Worm (Caenorhabditis elegans) whole organism, early embryonic: ENCODE results near the gene B0554.1.

Experiments used
- B0310.2 ChIP-seq: sonication (generic microtip); optimal IDR thresholded peaks from 2 replicates; lab custom pipeline; 2016; ENCODE audit warnings: mild to moderate bottlenecking, missing genetic modification characterization, missing compliant biosample characterization
- F13C5.2 ChIP-seq: sonication (generic microtip); optimal IDR thresholded peaks from 2 replicates; lab custom pipeline; 2017; ENCODE audit warnings: mild to moderate bottlenecking, missing genetic modification characterization, inconsistent platforms, missing compliant biosample characterization
- aly-1 ChIP-seq: sonication (generic microtip); optimal IDR thresholded peaks from 2 replicates; lab custom pipeline; 2016; ENCODE audit warnings: missing genetic modification characterization, missing compliant biosample characterization
- ama-1 ChIP-seq: fragments of 150-350 bp; optimal IDR thresholded peaks from 2 replicates; lab custom pipeline; 2014
- ceh-13 ChIP-seq: fragments of 200-800 bp; sonication (Bioruptor generic); optimal IDR thresholded peaks from 2 replicates; lab custom pipeline; 2018; ENCODE audit warnings: mild to moderate bottlenecking, missing genetic modification characterization, missing compliant biosample characterization
- ceh-36 ChIP-seq: sonication (generic microtip); optimal IDR thresholded peaks from 2 replicates; lab custom pipeline; 2016; ENCODE audit warnings: missing genetic modification characterization, inconsistent platforms, missing compliant biosample characterization
- ets-7 ChIP-seq: sonication (generic microtip); optimal IDR thresholded peaks from 2 replicates; lab custom pipeline; 2016; ENCODE audit warnings: missing genotype, missing genetic modification characterization, missing compliant biosample characterization
- flt-1 ChIP-seq: fragments of 200-800 bp; sonication (Bioruptor generic); IDR thresholded peaks from 2 replicates; pipeline ENCODE4 v1.3.6; 2022; ENCODE audit warnings: missing genetic modification characterization, missing compliant biosample characterization
- hmbx-1 ChIP-seq: sonication (generic microtip); optimal IDR thresholded peaks from 2 replicates; lab custom pipeline; 2016; ENCODE audit warnings: mild to moderate bottlenecking, missing genetic modification characterization, missing compliant biosample characterization
- hmg-4 ChIP-seq: fragments of 200-800 bp; sonication (Bioruptor generic); optimal IDR thresholded peaks from 2 replicates; lab custom pipeline; 2018; ENCODE audit warnings: mild to moderate bottlenecking, missing genetic modification characterization, missing compliant biosample characterization
- hnd-1 ChIP-seq: sonication (generic microtip); optimal IDR thresholded peaks from 2 replicates; lab custom pipeline; 2016; ENCODE audit warnings: missing genetic modification characterization, missing compliant biosample characterization
- pes-1 ChIP-seq: fragments of 200-800 bp; sonication (Bioruptor generic); IDR thresholded peaks from 2 replicates; pipeline ENCODE4 v1.3.6; 2022; ENCODE audit warnings: missing genetic modification reagents, missing genetic modification characterization, missing compliant biosample characterization
- scrt-1 ChIP-seq: fragments of 200-800 bp; sonication (Bioruptor generic); IDR thresholded peaks from 2 replicates; pipeline ENCODE4 v1.3.6; 2022; ENCODE audit warnings: missing genetic modification characterization, missing compliant biosample characterization
- sea-1 ChIP-seq: fragments of 200-800 bp; sonication (Bioruptor generic); conservative IDR thresholded peaks from 2 replicates; pipeline ENCODE4 v1.3.6; 2022; ENCODE audit warnings: missing genetic modification characterization, missing compliant biosample characterization
- tbx-11 ChIP-seq: fragments of 200-800 bp; sonication (Bioruptor generic); IDR thresholded peaks from 2 replicates; pipeline ENCODE4 v1.3.6; 2022; ENCODE audit warnings: missing genetic modification characterization, missing compliant biosample characterization
- tbx-37 ChIP-seq: fragments of 200-800 bp; sonication (Bioruptor generic); conservative IDR thresholded peaks from 2 replicates; pipeline ENCODE4 v1.3.6; 2022; ENCODE audit warnings: missing genetic modification reagents, missing genetic modification characterization, missing compliant biosample characterization
- tra-4 ChIP-seq: sonication (generic microtip); optimal IDR thresholded peaks from 2 replicates; lab custom pipeline; 2017; ENCODE audit warnings: missing genetic modification characterization, missing compliant biosample characterization

B0554.1 gene

DNA sequence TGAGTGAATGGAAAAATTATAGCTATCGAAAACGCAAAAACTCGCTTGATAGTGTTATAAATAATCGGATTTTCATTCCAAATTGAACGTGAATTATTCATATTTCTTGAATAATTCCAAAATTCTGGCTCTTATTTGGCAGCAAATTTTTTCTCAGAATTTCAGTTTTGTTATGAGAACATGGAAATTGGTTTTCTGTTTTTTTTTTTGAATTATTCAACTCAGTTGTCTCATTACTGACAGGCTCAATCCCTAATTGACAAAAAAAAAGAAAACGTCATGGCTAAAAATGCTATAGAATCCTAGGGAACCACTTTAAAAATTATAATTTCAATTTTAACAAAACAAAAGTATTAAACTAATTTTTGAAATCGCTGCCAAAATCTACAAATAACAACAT, 10.9 kb downstream of the B0554.1 start, which contains the start of gene srh-35:
Gene srh-35, minus strand, starts transcription at position 101 of the 400 bp plus-strand sequence.
- TF ChIP-seq ets-7 (tag; lab: Kevin White, UChicago) (no peak), tra-4 (tag; lab: Kevin White, UChicago) (no peak), B0310.2 (tag; lab: Kevin White, UChicago) (no peak), scrt-1 (GFP tag; lab: Robert Waterston, UW) (no peak), hmg-4 (no peak), pes-1 (GFP tag; lab: Robert Waterston, UW) (no peak), F13C5.2 (tag; lab: Kevin White, UChicago) (no peak), flt-1 (GFP tag; lab: Robert Waterston, UW) (no peak), tbx-11 (no peak), ama-1 (lab: Kevin White, UChicago) (no peak), hnd-1 (tag; lab: Kevin White, UChicago) (no peak), ceh-13 (no peak), ceh-36 (tag; lab: Kevin White, UChicago) (no peak)

DNA sequence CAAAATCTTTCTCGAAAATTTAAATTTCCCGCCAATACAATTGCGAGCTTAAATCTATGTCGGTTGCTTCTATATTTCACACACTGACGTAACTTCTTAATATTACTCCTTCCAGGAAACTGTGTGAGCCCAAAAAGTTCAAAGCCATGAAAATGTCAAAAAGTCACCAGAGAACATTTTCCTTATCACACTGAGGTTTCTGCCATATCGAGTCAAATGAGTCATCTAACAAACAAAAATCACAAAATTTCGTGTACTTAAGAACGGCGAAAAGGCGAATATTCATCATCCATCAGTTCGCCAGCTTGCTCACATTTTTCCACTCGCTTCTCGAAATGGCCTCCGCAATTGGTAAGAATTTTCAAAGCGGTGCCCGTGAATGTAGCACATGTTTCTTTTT, 11.5 kb downstream of the B0554.1 start, which contains the start of gene M02H5.8:
Gene M02H5.8, plus strand, starts transcription at position 297 of the 400 bp plus-strand sequence.
- TF ChIP-seq ceh-13: no peak
- TF ChIP-seq B0310.2 (tag; lab: Kevin White, UChicago): no peak
- no peak for TF ChIP-seq ama-1 (lab: Kevin White, UChicago)
- no peak for TF ChIP-seq tbx-11
- no peak for TF ChIP-seq ets-7 (tag; lab: Kevin White, UChicago)
- no peak for TF ChIP-seq hnd-1 (tag; lab: Kevin White, UChicago)
- no peak for TF ChIP-seq F13C5.2 (tag; lab: Kevin White, UChicago)
- no peak for TF ChIP-seq hmg-4
- no peak for TF ChIP-seq pes-1 (GFP tag; lab: Robert Waterston, UW)
- no peak for TF ChIP-seq sea-1
- TF ChIP-seq hmbx-1: no peak
- TF ChIP-seq tbx-37 (GFP tag; lab: Robert Waterston, UW): no peak
- TF ChIP-seq tra-4 (tag; lab: Kevin White, UChicago): no peak
- TF ChIP-seq flt-1 (GFP tag; lab: Robert Waterston, UW): no peak
- no peak for TF ChIP-seq ceh-36 (tag; lab: Kevin White, UChicago)

DNA sequence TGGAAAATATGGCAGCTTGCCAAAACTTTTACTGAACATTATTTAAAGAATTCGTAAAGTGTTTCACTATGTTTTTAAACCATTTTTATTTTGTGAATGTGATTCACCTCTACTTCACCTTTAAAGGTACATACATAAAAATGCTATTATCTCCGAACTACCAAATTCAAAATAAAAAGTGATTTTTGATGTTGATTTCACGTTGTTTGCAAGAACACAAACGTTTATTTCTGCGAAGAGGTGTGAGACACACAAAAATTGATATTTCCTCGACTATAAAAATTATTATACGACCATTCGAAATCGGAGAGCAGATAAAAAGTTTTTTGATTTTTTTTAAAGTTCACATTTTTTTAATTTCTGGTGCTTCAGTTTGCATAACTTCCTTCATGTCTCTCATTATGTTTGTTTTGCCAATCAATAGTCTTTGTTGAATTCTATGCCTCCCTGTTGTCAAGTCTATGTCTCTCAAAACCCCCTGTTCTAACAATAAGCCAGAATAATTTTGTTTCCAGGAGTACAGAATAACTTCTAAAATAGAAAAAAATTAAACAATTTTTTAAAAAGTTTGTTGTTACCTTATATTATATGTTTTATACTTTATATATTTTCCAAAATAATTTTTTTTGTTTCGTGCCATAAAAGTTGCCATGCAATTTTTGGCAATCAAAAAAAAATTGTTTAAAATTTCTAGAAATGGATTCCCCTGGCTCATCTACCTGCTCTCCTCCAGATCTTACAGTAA, 12.7 kb downstream of the B0554.1 start, which contains the start of gene nhr-123:
Gene nhr-123, plus strand, starts transcription at position 695 of the 745 bp plus-strand sequence.
- no peak for TF ChIP-seq ceh-36 (tag; lab: Kevin White, UChicago)
- no peak for TF ChIP-seq pes-1 (GFP tag; lab: Robert Waterston, UW)
- TF ChIP-seq aly-1 (tag; lab: Kevin White, UChicago): no peak
- TF ChIP-seq ets-7 (tag; lab: Kevin White, UChicago): no peak

DNA sequence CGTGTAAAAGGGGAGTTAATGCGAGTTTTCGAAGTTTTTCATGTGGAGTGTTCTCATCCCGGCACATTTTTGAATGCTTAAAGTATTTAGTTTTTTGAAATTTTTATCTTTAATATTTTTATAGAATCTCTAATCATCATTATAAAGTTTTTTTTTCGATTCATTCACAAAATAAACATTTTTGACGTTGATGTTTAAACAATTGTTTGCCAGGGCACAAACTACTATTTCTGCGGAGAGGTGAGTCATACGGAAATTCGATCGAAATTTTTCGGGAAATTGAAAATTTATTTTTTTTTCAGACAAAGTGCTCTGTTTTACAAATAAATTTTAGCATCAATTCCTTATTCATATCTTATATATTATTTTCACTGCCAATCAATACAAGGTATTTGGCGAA, 15.4 kb downstream of the B0554.1 start, which contains the start of gene nhr-98:
Gene nhr-98, plus strand, starts transcription at position 301 of the 400 bp plus-strand sequence.
- TF ChIP-seq tbx-11: no peak
- TF ChIP-seq B0310.2 (tag; lab: Kevin White, UChicago): no peak
- TF ChIP-seq ceh-36 (tag; lab: Kevin White, UChicago): no peak
- TF ChIP-seq tbx-37 (GFP tag; lab: Robert Waterston, UW): no peak
- TF ChIP-seq sea-1: no peak
- TF ChIP-seq scrt-1 (GFP tag; lab: Robert Waterston, UW): no peak
- no peak for TF ChIP-seq aly-1 (tag; lab: Kevin White, UChicago)
- TF ChIP-seq pes-1 (GFP tag; lab: Robert Waterston, UW): no peak
- TF ChIP-seq ama-1 (lab: Kevin White, UChicago): no peak
- TF ChIP-seq F13C5.2 (tag; lab: Kevin White, UChicago): no peak
- no peak for TF ChIP-seq flt-1 (GFP tag; lab: Robert Waterston, UW)
- no peak for TF ChIP-seq hmg-4
- no peak for TF ChIP-seq hmbx-1
- no peak for TF ChIP-seq hnd-1 (tag; lab: Kevin White, UChicago)
- no peak for TF ChIP-seq ets-7 (tag; lab: Kevin White, UChicago)
- TF ChIP-seq tra-4 (tag; lab: Kevin White, UChicago): no peak
- TF ChIP-seq ceh-13: no peak

DNA sequence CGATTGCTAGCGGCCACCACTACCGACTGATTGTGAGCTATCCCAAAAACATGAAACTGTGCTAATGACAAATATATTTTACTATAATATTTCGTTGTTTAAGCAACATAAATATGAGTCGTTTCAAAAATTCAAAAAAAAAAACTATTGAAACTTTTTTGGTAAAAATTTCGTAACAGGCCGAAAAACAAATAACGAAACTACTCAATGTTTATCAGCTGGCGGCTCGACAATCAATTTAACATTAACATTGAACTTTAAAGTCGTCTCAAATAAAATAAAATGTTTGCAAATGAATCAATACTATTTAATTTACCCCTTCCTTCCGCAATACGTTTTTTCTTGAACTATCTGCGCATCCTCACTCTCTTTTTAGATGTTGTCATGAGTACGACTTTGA, 19.6 kb downstream of the B0554.1 start:
- no peak for TF ChIP-seq ama-1 (lab: Kevin White, UChicago)
- no peak for TF ChIP-seq flt-1 (GFP tag; lab: Robert Waterston, UW)
- no peak for TF ChIP-seq hmbx-1
- no peak for TF ChIP-seq sea-1
- TF ChIP-seq hmg-4: no peak
- no peak for TF ChIP-seq scrt-1 (GFP tag; lab: Robert Waterston, UW)
- TF ChIP-seq ets-7 (tag; lab: Kevin White, UChicago): no peak
- no peak for TF ChIP-seq pes-1 (GFP tag; lab: Robert Waterston, UW)
- TF ChIP-seq B0310.2 (tag; lab: Kevin White, UChicago): no peak
- no peak for TF ChIP-seq tra-4 (tag; lab: Kevin White, UChicago)
- TF ChIP-seq tbx-11: no peak
- TF ChIP-seq aly-1 (tag; lab: Kevin White, UChicago): no peak

DNA sequence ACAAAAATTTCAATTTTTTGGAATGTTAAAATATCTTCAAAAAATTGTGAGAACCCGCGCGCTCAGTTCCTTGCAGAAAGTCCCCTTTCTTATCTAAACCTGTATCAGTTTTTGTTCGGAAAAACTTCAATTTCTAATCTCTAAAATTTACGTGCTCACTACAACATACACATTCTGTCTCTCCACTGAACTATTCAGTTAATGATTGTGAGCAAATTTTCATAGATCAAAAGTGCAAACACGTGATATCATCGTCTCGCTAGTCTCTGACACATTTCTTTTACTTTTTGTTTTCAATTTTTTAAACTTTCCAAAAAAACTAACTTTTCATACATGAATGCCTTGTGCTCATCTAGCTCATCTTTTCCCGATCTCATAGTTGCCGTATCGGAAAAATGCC, 21.3 kb downstream of the B0554.1 start, which contains the start of gene nhr-203:
Gene nhr-203, plus strand, starts transcription at position 332 of the 400 bp plus-strand sequence.
- TF ChIP-seq ama-1 (lab: Kevin White, UChicago) (no peak), B0310.2 (tag; lab: Kevin White, UChicago) (no peak), aly-1 (tag; lab: Kevin White, UChicago) (no peak), hmbx-1 (no peak), flt-1 (GFP tag; lab: Robert Waterston, UW) (no peak), hmg-4 (no peak), tbx-37 (GFP tag; lab: Robert Waterston, UW) (no peak), tra-4 (tag; lab: Kevin White, UChicago) (no peak), ceh-13 (no peak), hnd-1 (tag; lab: Kevin White, UChicago) (no peak), sea-1 (no peak), tbx-11 (no peak), pes-1 (GFP tag; lab: Robert Waterston, UW) (no peak), ceh-36 (tag; lab: Kevin White, UChicago) (no peak), scrt-1 (GFP tag; lab: Robert Waterston, UW) (no peak), F13C5.2 (tag; lab: Kevin White, UChicago) (no peak), ets-7 (tag; lab: Kevin White, UChicago) (no peak)
